Fruit fly (Drosophila melanogaster) S2 (cell line): ENCODE data around the gene Qsox4.

Experiments
- CG8478 ChIP-seq: fragments of >200 bp; optimal IDR thresholded peaks from 2 replicates; lab custom pipeline; 2018
- CTCF ChIP-seq, 2 experiments: fragments of >200 bp; optimal IDR thresholded peaks; 2 replicates each; lab custom pipeline; 2018

dm6 chr3R:23685955-23686354 is 16.6 kb upstream of the Qsox4 start, which contains the start of gene SPE:
- TF ChIP-seq CG8478 (lab: Kevin White, UChicago) (no peak), CTCF (optimal IDR thresholded peaks at IDR 0.05; lab: Kevin White, UChicago) (no peak)
